Fruit fly (Drosophila melanogaster) whole organism, prepupa: ENCODE results near the gene CG31546.
A peak's percentile ranks its signal among the peaks of the same experiment; 100 is the strongest.

Source experiments
- Blimp-1 ChIP-seq: fragments of 200-800 bp; sonication (Bioruptor generic); optimal IDR thresholded peaks from 3 replicates; lab custom pipeline; 2017; ENCODE audit warnings: missing biosample characterization, missing genetic modification characterization, mild to moderate bottlenecking, moderate library complexity, missing genetic modification reagents
- CG10631 ChIP-seq: fragments of 200-800 bp; sonication (Bioruptor generic); optimal IDR thresholded peaks from 2 replicates; lab custom pipeline; 2016; ENCODE audit warnings: missing biosample characterization, missing genetic modification characterization
- CG10669 ChIP-seq: fragments of 200-800 bp; sonication (Bioruptor generic); optimal IDR thresholded peaks from 3 replicates; lab custom pipeline; 2018; ENCODE audit warnings: missing biosample characterization, mild to moderate bottlenecking, missing genetic modification characterization, moderate library complexity
- CG11902 ChIP-seq: fragments of 200-800 bp; sonication (Bioruptor generic); optimal IDR thresholded peaks from 3 replicates; lab custom pipeline; 2016; ENCODE audit warnings: missing biosample characterization, missing genetic modification characterization
- CG15336 ChIP-seq: fragments of 200-800 bp; sonication (Bioruptor generic); IDR thresholded peaks from 2 replicates; pipeline ENCODE4 v1.3.6; 2022; ENCODE audit warnings: missing biosample characterization, missing genetic modification characterization
- CG16779 ChIP-seq: fragments of 200-800 bp; sonication (Bioruptor generic); optimal IDR thresholded peaks from 3 replicates; lab custom pipeline; 2017; ENCODE audit warnings: missing biosample characterization, mild to moderate bottlenecking, missing genetic modification characterization
- CG3032 ChIP-seq: fragments of 200-800 bp; optimal IDR thresholded peaks from 2 replicates; lab custom pipeline; 2019; ENCODE audit warnings: missing biosample characterization, mild to moderate bottlenecking, missing genetic modification characterization, moderate library complexity
- CG32006 ChIP-seq: fragments of 200-800 bp; sonication (Bioruptor generic); optimal IDR thresholded peaks from 3 replicates; lab custom pipeline; 2017; ENCODE audit warnings: missing biosample characterization, mild to moderate bottlenecking, missing genetic modification characterization
- CG34406 ChIP-seq: fragments of 200-800 bp; sonication (Bioruptor generic); optimal IDR thresholded peaks from 3 replicates; lab custom pipeline; 2016; ENCODE audit warnings: missing biosample characterization, missing genetic modification characterization
- CG3919 ChIP-seq: fragments of 200-800 bp; sonication (Bioruptor generic); optimal IDR thresholded peaks from 3 replicates; lab custom pipeline; 2016; ENCODE audit warnings: missing biosample characterization, missing genetic modification characterization
- CG4318 ChIP-seq: fragments of 200-800 bp; sonication (Bioruptor generic); optimal IDR thresholded peaks from 3 replicates; lab custom pipeline; 2017; ENCODE audit warnings: missing biosample characterization, mild to moderate bottlenecking, missing genetic modification characterization
- CG6163 ChIP-seq: fragments of 200-800 bp; sonication (Bioruptor generic); IDR thresholded peaks from 3 replicates; pipeline ENCODE4 v1.3.6; 2022; ENCODE audit warnings: missing biosample characterization, missing genetic modification characterization
- CG6276 ChIP-seq: fragments of 200-800 bp; sonication (Bioruptor generic); optimal IDR thresholded peaks from 2 replicates; lab custom pipeline; 2017; ENCODE audit warnings: missing biosample characterization, mild to moderate bottlenecking, missing genetic modification characterization
- CG6808 ChIP-seq: fragments of 200-800 bp; sonication (Bioruptor generic); optimal IDR thresholded peaks from 3 replicates; lab custom pipeline; 2017; ENCODE audit warnings: missing biosample characterization, missing genetic modification characterization, mild to moderate bottlenecking, moderate library complexity, missing genetic modification reagents
- CG6854 ChIP-seq: fragments of 200-800 bp; sonication (Bioruptor generic); optimal IDR thresholded peaks from 2 replicates; lab custom pipeline; 2017; ENCODE audit warnings: missing biosample characterization, mild to moderate bottlenecking, missing genetic modification characterization
- CG7368 ChIP-seq: fragments of 200-800 bp; sonication (Bioruptor generic); optimal IDR thresholded peaks from 3 replicates; lab custom pipeline; 2016; ENCODE audit warnings: missing biosample characterization, missing genetic modification characterization
- CG8119 ChIP-seq: fragments of 200-800 bp; sonication (Bioruptor generic); IDR thresholded peaks from 3 replicates; pipeline ENCODE4 v1.3.6; 2022; ENCODE audit warnings: missing biosample characterization, missing genetic modification characterization
- CG8319 ChIP-seq: fragments of 200-800 bp; sonication (Bioruptor generic); optimal IDR thresholded peaks from 3 replicates; lab custom pipeline; 2016; ENCODE audit warnings: missing biosample characterization, missing genetic modification characterization
- Eip75B ChIP-seq: fragments of 200-800 bp; sonication (Bioruptor generic); optimal IDR thresholded peaks from 3 replicates; lab custom pipeline; 2016; ENCODE audit warnings: missing biosample characterization, missing genetic modification characterization
- Eip78C ChIP-seq: fragments of 200-800 bp; sonication (Bioruptor generic); peaks from one replicate; lab custom pipeline; 2016; ENCODE audit warnings: missing biosample characterization, missing genetic modification characterization
- Hr38 ChIP-seq: sonication (Bioruptor generic); optimal IDR thresholded peaks from 2 replicates; lab custom pipeline; 2016; ENCODE audit warnings: missing biosample characterization, missing genetic modification characterization
- Hr4 ChIP-seq: fragments of 200-800 bp; sonication (Bioruptor generic); optimal IDR thresholded peaks from 3 replicates; lab custom pipeline; 2016; ENCODE audit warnings: missing biosample characterization, missing genetic modification characterization
- Lpt ChIP-seq: fragments of 200-800 bp; sonication (Bioruptor generic); optimal IDR thresholded peaks from 3 replicates; lab custom pipeline; 2016; ENCODE audit warnings: missing biosample characterization, missing genetic modification characterization
- Met ChIP-seq: fragments of 200-800 bp; sonication (Bioruptor generic); optimal IDR thresholded peaks from 3 replicates; lab custom pipeline; 2016; ENCODE audit warnings: missing biosample characterization, missing genetic modification characterization
- OdsH ChIP-seq: fragments of 200-800 bp; sonication (Bioruptor generic); optimal IDR thresholded peaks from 3 replicates; lab custom pipeline; 2016; ENCODE audit warnings: missing biosample characterization, missing genetic modification characterization
- Smox ChIP-seq: fragments of 200-800 bp; sonication (Bioruptor generic); optimal IDR thresholded peaks from 3 replicates; lab custom pipeline; 2016; ENCODE audit warnings: missing biosample characterization, missing genetic modification characterization
- Sox14 ChIP-seq: fragments of 200-800 bp; sonication (Bioruptor generic); optimal IDR thresholded peaks from 3 replicates; lab custom pipeline; 2016; ENCODE audit warnings: missing biosample characterization, missing genetic modification characterization
- achi ChIP-seq: fragments of 200-800 bp; sonication (Bioruptor generic); optimal IDR thresholded peaks from 3 replicates; lab custom pipeline; 2016; ENCODE audit warnings: missing biosample characterization, missing genetic modification characterization
- acj6 ChIP-seq: fragments of 200-800 bp; sonication (Bioruptor generic); optimal IDR thresholded peaks from 3 replicates; lab custom pipeline; 2016; ENCODE audit warnings: missing biosample characterization, missing genetic modification characterization
- cyc ChIP-seq: fragments of 200-800 bp; sonication (Bioruptor generic); optimal IDR thresholded peaks from 3 replicates; lab custom pipeline; 2016; ENCODE audit warnings: missing biosample characterization, missing genetic modification characterization
- dac ChIP-seq: fragments of 200-800 bp; sonication (Bioruptor generic); optimal IDR thresholded peaks from 2 replicates; lab custom pipeline; 2017; ENCODE audit warnings: missing biosample characterization, mild to moderate bottlenecking, missing genetic modification characterization
- dsx ChIP-seq: fragments of 200-800 bp; optimal IDR thresholded peaks from 3 replicates; lab custom pipeline; 2019; ENCODE audit warnings: missing biosample characterization, mild to moderate bottlenecking, missing genetic modification characterization, moderate library complexity; ENCODE audit not compliant: poor library complexity, severe bottlenecking
- eg ChIP-seq: fragments of 200-800 bp; sonication (Bioruptor generic); IDR thresholded peaks from 3 replicates; pipeline ENCODE4 v1.3.6; 2022; ENCODE audit warnings: missing biosample characterization, missing genetic modification characterization
- esn ChIP-seq: fragments of 200-800 bp; sonication (Bioruptor generic); optimal IDR thresholded peaks from 2 replicates; lab custom pipeline; 2016; ENCODE audit warnings: missing biosample characterization, mild to moderate bottlenecking, missing genetic modification characterization, moderate library complexity
- fd85E ChIP-seq: fragments of 200-800 bp; sonication (Bioruptor generic); optimal IDR thresholded peaks from 3 replicates; lab custom pipeline; 2016; ENCODE audit warnings: missing biosample characterization, missing genetic modification characterization
- fkh ChIP-seq: fragments of 200-800 bp; sonication (Bioruptor generic); optimal IDR thresholded peaks from 3 replicates; lab custom pipeline; 2017; ENCODE audit warnings: missing biosample characterization, mild to moderate bottlenecking, missing genetic modification characterization, moderate library complexity
- lz ChIP-seq: fragments of 200-800 bp; sonication (Bioruptor generic); optimal IDR thresholded peaks from 3 replicates; lab custom pipeline; 2016; ENCODE audit warnings: missing biosample characterization, missing genetic modification characterization
- net ChIP-seq: fragments of 200-800 bp; sonication (Bioruptor generic); optimal IDR thresholded peaks from 3 replicates; lab custom pipeline; 2016; ENCODE audit warnings: missing biosample characterization, missing genetic modification characterization
- pdm3 ChIP-seq: fragments of 200-800 bp; sonication (Bioruptor generic); optimal IDR thresholded peaks from 3 replicates; lab custom pipeline; 2016; ENCODE audit warnings: missing biosample characterization, missing genetic modification characterization
- spab ChIP-seq: fragments of 200-800 bp; sonication (Bioruptor generic); optimal IDR thresholded peaks from 2 replicates; lab custom pipeline; 2017; ENCODE audit warnings: missing biosample characterization, mild to moderate bottlenecking, missing genetic modification characterization, missing genetic modification reagents
- ss ChIP-seq, 2 experiments: fragments of 200-800 bp; sonication (Bioruptor generic); optimal IDR thresholded peaks; 2 replicates in 1 of 2; 3 replicates in 1 of 2; lab custom pipeline; 2017 to 2018; ENCODE audit warnings: mild to moderate bottlenecking in 2 of 2, missing biosample characterization in 2 of 2, missing genetic modification characterization in 2 of 2, moderate library complexity in 1 of 2
- svp ChIP-seq: fragments of 200-800 bp; sonication (Bioruptor generic); peaks from one replicate; lab custom pipeline; 2016; ENCODE audit warnings: missing biosample characterization, missing genetic modification characterization
- topi ChIP-seq: fragments of 200-800 bp; sonication (Bioruptor generic); optimal IDR thresholded peaks from 3 replicates; lab custom pipeline; 2016; ENCODE audit warnings: missing biosample characterization, missing genetic modification characterization
- vri ChIP-seq: fragments of 200-800 bp; sonication (Bioruptor generic); optimal IDR thresholded peaks from 3 replicates; lab custom pipeline; 2016; ENCODE audit warnings: missing biosample characterization, mild to moderate bottlenecking, missing genetic modification characterization

The CG31546 gene

dm6 chr3R:5672658-5673217, 37.3 kb upstream of the CG31546 start (continued):
- no peak for TF ChIP-seq CG8319 (GFP tag; lab: Kevin White, UChicago)
- no peak for TF ChIP-seq CG6854 (GFP tag; lab: Kevin White, UChicago)
- no peak for TF ChIP-seq dsx (GFP tag; lab: Kevin White, UChicago)
- peak; percentile 100 for TF ChIP-seq fkh (GFP tag; lab: Kevin White, UChicago)
- TF ChIP-seq CG6276 (GFP tag; lab: Kevin White, UChicago), result peak; percentile 44
- TF ChIP-seq fd85E (GFP tag; lab: Kevin White, UChicago), result peak; percentile 35
- TF ChIP-seq eg (GFP tag; lab: Robert Waterston, UW), result peak; percentile 43; the same call in 1 of the 3 replicates
- TF ChIP-seq CG3032 (tag; lab: Kevin White, UChicago), result no peak
- no peak for TF ChIP-seq ss (GFP tag; optimal IDR thresholded peaks at IDR 0.05; lab: Kevin White, UChicago)
- TF ChIP-seq acj6, result no peak
- peak; percentile 52 for TF ChIP-seq Sox14 (GFP tag; lab: Kevin White, UChicago)
- no peak for TF ChIP-seq spab (GFP tag; lab: Kevin White, UChicago)
- TF ChIP-seq esn (GFP tag; lab: Kevin White, UChicago), result no peak
- peak; percentile 8 for TF ChIP-seq topi (GFP tag; lab: Kevin White, UChicago)
- no peak for TF ChIP-seq CG32006
- peak; percentile 88 for TF ChIP-seq Eip78C (GFP tag; lab: Kevin White, UChicago)
- TF ChIP-seq pdm3, result no peak
- TF ChIP-seq Eip75B, result peak; percentile 19
- no peak for TF ChIP-seq achi (GFP tag; lab: Kevin White, UChicago)
- no peak for TF ChIP-seq dac (GFP tag; lab: Kevin White, UChicago)
- TF ChIP-seq CG8119 (GFP tag; lab: Robert Waterston, UW), result 0 out of 3 replicates have a peak, but pooled peaks have one; percentile 17
- TF ChIP-seq lz, result no peak
- no peak for TF ChIP-seq Met (GFP tag; lab: Kevin White, UChicago)
- peak; percentile 60; the same call in 1 of the 3 replicates for TF ChIP-seq CG6163 (GFP tag; lab: Robert Waterston, UW)
- no peak for TF ChIP-seq CG7368
- no peak for TF ChIP-seq CG10631
- no peak for TF ChIP-seq Hr38
- TF ChIP-seq CG15336 (GFP tag; lab: Robert Waterston, UW), result peak; percentile 42; the same call in 1 of the 2 replicates
- TF ChIP-seq CG10669 (GFP tag; lab: Kevin White, UChicago), result no peak
- TF ChIP-seq CG16779 (tag; lab: Kevin White, UChicago), result peak; percentile 70
- no peak for TF ChIP-seq svp
- TF ChIP-seq OdsH (GFP tag; lab: Kevin White, UChicago), result no peak
- no peak for TF ChIP-seq vri (GFP tag; lab: Kevin White, UChicago)
- no peak for TF ChIP-seq Smox (GFP tag; lab: Kevin White, UChicago)

- no peak for TF ChIP-seq CG15336 (GFP tag; lab: Robert Waterston, UW)
- peak; percentile 69 for TF ChIP-seq svp
- no peak for TF ChIP-seq CG10631
- TF ChIP-seq net (GFP tag; lab: Kevin White, UChicago), result no peak
- no peak for TF ChIP-seq spab (GFP tag; lab: Kevin White, UChicago)
- TF ChIP-seq Sox14 (GFP tag; lab: Kevin White, UChicago), result no peak
- no peak for TF ChIP-seq dsx (GFP tag; lab: Kevin White, UChicago)
- peak; percentile 55 for TF ChIP-seq vri (GFP tag; lab: Kevin White, UChicago)
Measured at dm6 chr3R:5671795-5672657, 36.6 kb upstream of the CG31546 start.

dm6 chr3R:5671265-5671663, 35.8 kb upstream of the CG31546 start:
- TF ChIP-seq CG6854 (GFP tag; lab: Kevin White, UChicago), result no peak
- TF ChIP-seq Blimp-1, result peak; percentile 43
- no peak for TF ChIP-seq CG4318 (GFP tag; lab: Kevin White, UChicago)
- TF ChIP-seq CG3919 (GFP tag; lab: Kevin White, UChicago), result no peak
- TF ChIP-seq Lpt (GFP tag; lab: Kevin White, UChicago), result peak; percentile 26
- TF ChIP-seq CG7368, result no peak
- TF ChIP-seq esn (GFP tag; lab: Kevin White, UChicago), result peak; percentile 18
- peak; percentile 6 for TF ChIP-seq Eip75B
- TF ChIP-seq CG11902 (GFP tag; lab: Kevin White, UChicago), result no peak
- peak; percentile 100 for TF ChIP-seq svp
- TF ChIP-seq CG8319 (GFP tag; lab: Kevin White, UChicago), result no peak
- no peak for TF ChIP-seq CG34406 (GFP tag; lab: Kevin White, UChicago)
- TF ChIP-seq cyc (GFP tag; lab: Kevin White, UChicago), result no peak
- no peak for TF ChIP-seq Hr4
- no peak for TF ChIP-seq fd85E (GFP tag; lab: Kevin White, UChicago)
- TF ChIP-seq topi (GFP tag; lab: Kevin White, UChicago), result no peak
- TF ChIP-seq ss (GFP tag; optimal IDR thresholded peaks at IDR 0.05; lab: Kevin White, UChicago), result peak in 1 of 2 experiments; percentile 18
- no peak for TF ChIP-seq CG6808 (GFP tag; lab: Kevin White, UChicago)
- TF ChIP-seq achi (GFP tag; lab: Kevin White, UChicago), result no peak
- no peak for TF ChIP-seq pdm3
- no peak for TF ChIP-seq OdsH (GFP tag; lab: Kevin White, UChicago)
